Worm (Caenorhabditis elegans) whole organism, L1 larva: ENCODE data around the gene grl-24.

Experiments used
- ceh-63 ChIP-seq: fragments of 200-800 bp; sonication (Bioruptor generic); optimal IDR thresholded peaks from 2 replicates; lab custom pipeline; 2018; ENCODE audit warnings: mild to moderate bottlenecking, missing genetic modification characterization, missing compliant biosample characterization
- ceh-8 ChIP-seq: fragments of 200-800 bp; sonication (Bioruptor generic); optimal IDR thresholded peaks from 2 replicates; lab custom pipeline; 2018; ENCODE audit warnings: mild to moderate bottlenecking, missing genetic modification characterization, moderate library complexity, missing compliant biosample characterization
- ceh-88 ChIP-seq: fragments of 200-800 bp; sonication (Bioruptor generic); IDR thresholded peaks from 2 replicates; pipeline ENCODE4 v1.3.6; 2022; ENCODE audit warnings: missing genetic modification characterization, missing compliant biosample characterization
- ceh-90 ChIP-seq: sonication (generic microtip); optimal IDR thresholded peaks from 2 replicates; lab custom pipeline; 2016; ENCODE audit warnings: missing genetic modification characterization, missing compliant biosample characterization
- dpl-1 ChIP-seq, 3 experiments: fragments of 150-350 bp in 2 of 3; sonication (generic microtip) in 1 of 3; optimal IDR thresholded peaks; 2 replicates each; lab custom pipeline; 2014 to 2017; ENCODE audit warnings: missing biosample characterization in 3 of 3, missing genetic modification characterization in 3 of 3, missing genetic modification reagents in 3 of 3
- efl-1 ChIP-seq, 4 experiments: fragments of 150-350 bp; optimal IDR thresholded peaks in 3 of 4; peaks in 1 of 4; 1 replicate in 1 of 4; 2 replicates in 3 of 4; lab custom pipeline; 2014; ENCODE audit warnings: missing biosample characterization in 2 of 4, missing genetic modification characterization in 2 of 4, missing genetic modification reagents in 2 of 4
- egl-13 ChIP-seq: sonication (generic microtip); optimal IDR thresholded peaks from 2 replicates; lab custom pipeline; 2016; ENCODE audit warnings: missing genotype, missing genetic modification reagents, missing genetic modification characterization, missing compliant biosample characterization
- elt-2 ChIP-seq: sonication (generic microtip); optimal IDR thresholded peaks from 2 replicates; lab custom pipeline; 2016; ENCODE audit warnings: missing genetic modification characterization, mild to moderate bottlenecking, inconsistent platforms, missing compliant biosample characterization, missing genetic modification reagents
- elt-3 ChIP-seq, 6 experiments: fragments of 150-350 bp in 1 of 6; sonication (generic microtip); optimal IDR thresholded peaks; 2 replicates each; lab custom pipeline; 2017 to 2018; ENCODE audit warnings: missing biosample characterization in 6 of 6, missing genetic modification characterization in 6 of 6, inconsistent platforms in 1 of 6
- fkh-8 ChIP-seq: sonication (generic microtip); optimal IDR thresholded peaks from 2 replicates; lab custom pipeline; 2016; ENCODE audit warnings: mild to moderate bottlenecking, missing genetic modification characterization, missing compliant biosample characterization
- fos-1 ChIP-seq: fragments of 150-350 bp; optimal IDR thresholded peaks from 2 replicates; lab custom pipeline; 2014; ENCODE audit warnings: missing biosample characterization, missing genetic modification characterization
- grh-1 ChIP-seq: fragments of 200-800 bp; sonication (Bioruptor generic); IDR thresholded peaks from 2 replicates; pipeline ENCODE4 v1.3.6; 2022; ENCODE audit warnings: missing genetic modification reagents, missing genetic modification characterization, missing compliant biosample characterization
- isw-1 ChIP-seq: fragments of 200-800 bp; sonication (Bioruptor generic); IDR thresholded peaks from 2 replicates; pipeline ENCODE4 v1.3.6; 2022; ENCODE audit warnings: missing genetic modification characterization, missing compliant biosample characterization
- lin-15B ChIP-seq: fragments of 150-350 bp; sonication (generic microtip); optimal IDR thresholded peaks from 3 replicates; lab custom pipeline; 2014; ENCODE audit warnings: missing biosample characterization, missing genetic modification characterization
- lin-39 ChIP-seq: fragments of 150-350 bp; optimal IDR thresholded peaks from 2 replicates; lab custom pipeline; 2014; ENCODE audit warnings: missing biosample characterization, missing genetic modification reagents, missing genetic modification characterization
- lir-3 ChIP-seq: sonication (generic microtip); optimal IDR thresholded peaks from 2 replicates; lab custom pipeline; 2016; ENCODE audit warnings: mild to moderate bottlenecking, missing genetic modification characterization, moderate library complexity, missing compliant biosample characterization; ENCODE audit not compliant: poor library complexity
- mdl-1 ChIP-seq, 2 experiments: fragments of 150-350 bp; optimal IDR thresholded peaks; 2 replicates each; lab custom pipeline; 2014 to 2017; ENCODE audit warnings: missing biosample characterization in 2 of 2, missing genetic modification characterization in 2 of 2, inconsistent platforms in 1 of 2
- mep-1 ChIP-seq: fragments of 150-350 bp; optimal IDR thresholded peaks from 2 replicates; lab custom pipeline; 2014; ENCODE audit warnings: missing biosample characterization, missing genetic modification characterization
- nhr-11 ChIP-seq: fragments of 150-350 bp; optimal IDR thresholded peaks from 2 replicates; lab custom pipeline; 2014; ENCODE audit warnings: missing biosample characterization, missing genetic modification characterization
- nhr-20 ChIP-seq: sonication (generic microtip); optimal IDR thresholded peaks from 2 replicates; lab custom pipeline; 2016; ENCODE audit warnings: mild to moderate bottlenecking, missing genetic modification characterization, missing compliant biosample characterization
- nhr-47 ChIP-seq: sonication (generic microtip); optimal IDR thresholded peaks from 2 replicates; lab custom pipeline; 2016; ENCODE audit warnings: mild to moderate bottlenecking, missing genetic modification characterization, moderate library complexity, missing compliant biosample characterization
- nhr-71 ChIP-seq: sonication (generic microtip); optimal IDR thresholded peaks from 2 replicates; lab custom pipeline; 2016; ENCODE audit warnings: mild to moderate bottlenecking, missing genetic modification characterization, moderate library complexity, missing compliant biosample characterization
- nhr-84 ChIP-seq: sonication (generic microtip); optimal IDR thresholded peaks from 2 replicates; lab custom pipeline; 2017; ENCODE audit warnings: missing biosample characterization, missing genetic modification characterization
- nhr-85 ChIP-seq: sonication (generic microtip); peaks from one replicate; lab custom pipeline; 2016; ENCODE audit warnings: missing genetic modification characterization, inconsistent platforms, missing compliant biosample characterization
- pag-3 ChIP-seq: sonication (generic microtip); optimal IDR thresholded peaks from 2 replicates; lab custom pipeline; 2017; ENCODE audit warnings: missing genetic modification characterization, mild to moderate bottlenecking, missing compliant biosample characterization, antibody characterized with exemption, borderline replicate concordance; ENCODE audit not compliant: insufficient read depth
- snpc-4 ChIP-seq: fragments of 150-350 bp; optimal IDR thresholded peaks from 2 replicates; lab custom pipeline; 2014; ENCODE audit warnings: missing biosample characterization, missing genetic modification characterization
- swsn-7 ChIP-seq: sonication (generic microtip); optimal IDR thresholded peaks from 2 replicates; lab custom pipeline; 2016; ENCODE audit warnings: missing genetic modification characterization, missing compliant biosample characterization
- xbp-1 ChIP-seq: sonication (generic microtip); optimal IDR thresholded peaks from 2 replicates; lab custom pipeline; 2016; ENCODE audit warnings: missing genetic modification characterization, missing compliant biosample characterization
- zag-1 ChIP-seq: fragments of 150-350 bp; optimal IDR thresholded peaks from 2 replicates; lab custom pipeline; 2014; ENCODE audit warnings: missing biosample characterization, missing genetic modification characterization
- zip-4 ChIP-seq: fragments of 200-800 bp; sonication (Bioruptor generic); optimal IDR thresholded peaks from 2 replicates; lab custom pipeline; 2018; ENCODE audit warnings: mild to moderate bottlenecking, missing genetic modification characterization, moderate library complexity, missing compliant biosample characterization
- ztf-4 ChIP-seq: fragments of 150-350 bp; optimal IDR thresholded peaks from 2 replicates; lab custom pipeline; 2014; ENCODE audit warnings: missing biosample characterization, missing genetic modification characterization

grl-24 gene

ce11 chrIV:17441260-17441659 lies 34.4 kb downstream of the grl-24 start (continued):
- TF ChIP-seq lir-3 (tag; lab: Kevin White, UChicago) (no peak), ceh-88 (GFP tag; lab: Robert Waterston, UW) (no peak), nhr-20 (tag; lab: Kevin White, UChicago) (peak; percentile 67), nhr-71 (peak; percentile 37), lin-15B (tag; lab: Kevin White, UChicago) (no peak), zag-1 (no peak), ceh-63 (GFP tag; lab: Kevin White, UChicago) (no peak), lin-39 (tag; lab: Kevin White, UChicago) (no peak), dpl-1 (GFP tag; optimal IDR thresholded peaks at IDR 0.05; lab: Kevin White, UChicago) (no peak), nhr-84 (no peak), mdl-1 (tag; optimal IDR thresholded peaks at IDR 0.05; lab: Kevin White, UChicago) (no peak)

ce11 chrIV:17440417-17440816 lies 35.2 kb downstream of the grl-24 start, which contains the start of gene F08A7.1:
TSS of gene F08A7.1 (plus strand) at chrIV:17440607.
- peak; percentile 32 for TF ChIP-seq nhr-85 (tag; lab: Kevin White, UChicago)
- no peak for TF ChIP-seq ceh-90 (tag; lab: Kevin White, UChicago)
- TF ChIP-seq elt-2, result peak; percentile 63

- TF ChIP-seq ceh-8 (GFP tag; lab: Kevin White, UChicago) (no peak), nhr-20 (tag; lab: Kevin White, UChicago) (no peak), grh-1 (GFP tag; lab: Robert Waterston, UW) (no peak), nhr-47 (tag; lab: Kevin White, UChicago) (no peak), pag-3 (tag; lab: Kevin White, UChicago) (no peak), zip-4 (no peak), fkh-8 (tag; lab: Kevin White, UChicago) (no peak)
These were observed 35.6 kb downstream of the grl-24 start, which contains the start of gene C06A12.19 for ce11 chrIV:17440001-17440400. TSS of gene C06A12.19 (minus strand) at chrIV:17440101.

- TF ChIP-seq lin-39 (tag; lab: Kevin White, UChicago) (no peak), isw-1 (GFP tag; lab: Robert Waterston, UW) (no peak), mep-1 (tag; lab: Kevin White, UChicago) (no peak), xbp-1 (tag; lab: Kevin White, UChicago) (no peak), zag-1 (no peak), ztf-4 (no peak), snpc-4 (tag; lab: Kevin White, UChicago) (no peak)
These were observed 38.6 kb downstream of the grl-24 start, which contains the start of gene C06A12.8 for ce11 chrIV:17437038-17437437. TSS of gene C06A12.8 (plus strand) at chrIV:17437338.

- no peak for TF ChIP-seq ztf-4
These were observed 39.1 kb downstream of the grl-24 start, which contains the start of gene gcy-27 for ce11 chrIV:17436552-17436951. TSS of gene gcy-27 (minus strand) at chrIV:17436652.

- TF ChIP-seq nhr-11 (tag; lab: Kevin White, UChicago), result no peak
- no peak for TF ChIP-seq elt-3 (tag; optimal IDR thresholded peaks at IDR 0.05; lab: Kevin White, UChicago)
- TF ChIP-seq swsn-7 (tag; lab: Kevin White, UChicago), result no peak
- no peak for TF ChIP-seq fos-1 (tag; lab: Kevin White, UChicago)
- no peak for TF ChIP-seq efl-1 (optimal IDR thresholded peaks at IDR 0.05; lab: Kevin White, UChicago)
- TF ChIP-seq efl-1 (GFP tag; optimal IDR thresholded peaks at IDR 0.05 in 1 of 2; lab: Kevin White, UChicago), result no peak
- TF ChIP-seq isw-1 (GFP tag; lab: Robert Waterston, UW), result no peak
- TF ChIP-seq nhr-84, result no peak
- no peak for TF ChIP-seq egl-13 (tag; lab: Kevin White, UChicago)
- peak; percentile 51 for TF ChIP-seq nhr-85 (tag; lab: Kevin White, UChicago)
These were observed 40.4 kb downstream of the grl-24 start for ce11 chrIV:17435228-17435627.
